Worm (Caenorhabditis elegans) whole organism, L4 larva: ENCODE measurements around the gene T10H4.13.

Source experiments
- D1046.2 ChIP-seq: fragments of 200-800 bp; sonication (Bioruptor generic); IDR thresholded peaks from 2 replicates; pipeline ENCODE4 v1.3.6; 2022; ENCODE audit warnings: missing genetic modification characterization, missing compliant biosample characterization
- F10B5.3 ChIP-seq: sonication (generic microtip); optimal IDR thresholded peaks from 2 replicates; lab custom pipeline; 2016; ENCODE audit warnings: mild to moderate bottlenecking, missing genetic modification characterization, missing compliant biosample characterization
- R02D3.7 ChIP-seq: fragments of 150-350 bp; sonication (generic microtip); optimal IDR thresholded peaks from 3 replicates; lab custom pipeline; 2014; ENCODE audit warnings: missing biosample characterization, missing genetic modification characterization
- aha-1 ChIP-seq: fragments of 150-350 bp; peaks from one replicate; lab custom pipeline; 2014; ENCODE audit warnings: missing biosample characterization, missing genetic modification characterization
- lim-7 ChIP-seq: fragments of 200-800 bp; sonication (Bioruptor generic); IDR thresholded peaks from 2 replicates; pipeline ENCODE4 v1.3.6; 2022; ENCODE audit warnings: missing genetic modification characterization, missing compliant biosample characterization
- lsy-2 ChIP-seq, 2 experiments: fragments of 150-350 bp in 1 of 2; sonication (generic microtip) in 1 of 2; optimal IDR thresholded peaks; 2 replicates each; lab custom pipeline; 2014 to 2017; ENCODE audit warnings: missing biosample characterization in 2 of 2, missing genetic modification characterization in 2 of 2
- nhr-111 ChIP-seq: fragments of 200-800 bp; sonication (Bioruptor generic); optimal IDR thresholded peaks from 2 replicates; lab custom pipeline; 2018; ENCODE audit warnings: mild to moderate bottlenecking, missing genetic modification characterization, missing compliant biosample characterization
- pqm-1 ChIP-seq: sonication (generic microtip); optimal IDR thresholded peaks from 2 replicates; lab custom pipeline; 2017; ENCODE audit warnings: missing biosample characterization, missing genetic modification characterization
- sdz-12 ChIP-seq: fragments of 200-800 bp; sonication (Bioruptor generic); optimal IDR thresholded peaks from 2 replicates; lab custom pipeline; 2018; ENCODE audit warnings: mild to moderate bottlenecking, missing genetic modification characterization, missing compliant biosample characterization
- skn-1 ChIP-seq: fragments of 150-350 bp; optimal IDR thresholded peaks from 2 replicates; lab custom pipeline; 2014; ENCODE audit warnings: missing biosample characterization, missing genetic modification characterization
- tra-1 ChIP-seq: fragments of 200-800 bp; sonication (Bioruptor generic); IDR thresholded peaks from 2 replicates; pipeline ENCODE4 v1.3.6; 2022; ENCODE audit warnings: missing genetic modification reagents, missing genetic modification characterization, missing compliant biosample characterization
- zip-2 ChIP-seq: fragments of 150-350 bp; optimal IDR thresholded peaks from 2 replicates; lab custom pipeline; 2014; ENCODE audit warnings: missing biosample characterization, missing genetic modification characterization

DNA sequence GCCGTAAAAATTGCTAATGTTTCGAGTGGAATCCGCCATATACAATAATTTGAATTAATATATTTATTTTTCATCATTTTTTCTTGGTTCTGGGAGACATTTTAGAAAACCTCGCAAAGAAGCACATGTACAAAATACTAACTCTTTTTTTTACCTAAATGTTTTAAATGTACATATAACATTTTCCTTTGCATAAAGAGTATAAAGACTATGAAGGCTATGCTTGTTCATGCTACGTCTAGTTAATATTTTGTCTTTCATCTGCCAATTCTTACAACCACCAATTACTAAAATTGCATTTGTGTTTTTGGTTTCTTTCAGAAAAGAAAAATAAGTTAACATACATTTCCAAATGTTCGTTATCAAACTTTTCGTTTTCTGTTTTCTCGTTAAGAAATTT is 46.0 kb downstream of the T10H4.13 start, which contains the start of gene irld-25:
- TF ChIP-seq aha-1 (tag; lab: Kevin White, UChicago) (no peak), lim-7 (no peak), lsy-2 (tag; optimal IDR thresholded peaks at IDR 0.05; lab: Kevin White, UChicago) (no peak), R02D3.7 (tag; lab: Kevin White, UChicago) (no peak), pqm-1 (tag; lab: Kevin White, UChicago) (no peak), zip-2 (no peak), F10B5.3 (no peak), D1046.2 (GFP tag; lab: Robert Waterston, UW) (no peak), tra-1 (GFP tag; lab: Robert Waterston, UW) (no peak), sdz-12 (GFP tag; lab: Kevin White, UChicago) (no peak), nhr-111 (GFP tag; lab: Kevin White, UChicago) (no peak), skn-1 (tag; lab: Kevin White, UChicago) (no peak)
